Fruit fly (Drosophila melanogaster): ENCODE results near the gene CG13855.

- no peak for TF ChIP-seq CG4496 (GFP tag; IDR thresholded peaks at IDR 0.05)
- no peak for TF ChIP-seq Pif1B (GFP tag; optimal IDR thresholded peaks at IDR 0.05)
- no peak for TF ChIP-seq EcR (GFP tag; optimal IDR thresholded peaks at IDR 0.05)
- no peak for TF ChIP-seq CG12605 (GFP tag; IDR thresholded peaks at IDR 0.05)
These were observed 3.4 kb upstream of the CG13855 start, which contains the start of gene CG13856 for dm6 chr3R:22402355-22402754.
